Fruit fly (Drosophila melanogaster) whole organism, embryonic: ENCODE data around the gene scat.
A peak's percentile ranks its signal among the peaks of the same experiment; 100 is the strongest.

Source experiments
- Aef1 ChIP-seq: fragments of 200-800 bp; sonication (Bioruptor generic); IDR thresholded peaks from 3 replicates; pipeline ENCODE4 v1.3.6; 2022; ENCODE audit warnings: missing biosample characterization, missing genetic modification characterization
- B-H2 ChIP-seq: fragments of 200-800 bp; sonication (Bioruptor generic); optimal IDR thresholded peaks from 2 replicates; lab custom pipeline; 2018; ENCODE audit warnings: missing biosample characterization, mild to moderate bottlenecking, missing genetic modification characterization
- CG10462 ChIP-seq: fragments of 200-800 bp; sonication (Bioruptor generic); optimal IDR thresholded peaks from 2 replicates; lab custom pipeline; 2016; ENCODE audit warnings: missing biosample characterization, missing genetic modification characterization
- CG13894 ChIP-seq: fragments of 200-800 bp; sonication (Bioruptor generic); optimal IDR thresholded peaks from 3 replicates; lab custom pipeline; 2018; ENCODE audit warnings: missing biosample characterization, mild to moderate bottlenecking, missing genetic modification characterization, moderate library complexity
- CG2678 ChIP-seq: fragments of 200-800 bp; sonication (Bioruptor generic); optimal IDR thresholded peaks from 3 replicates; lab custom pipeline; 2019; ENCODE audit warnings: missing biosample characterization, mild to moderate bottlenecking, missing genetic modification characterization, moderate library complexity
- CG31224 ChIP-seq: fragments of 200-800 bp; sonication (Bioruptor generic); IDR thresholded peaks from 2 replicates; pipeline ENCODE4 v1.3.6; 2022; ENCODE audit warnings: missing biosample characterization, missing genetic modification characterization
- CG34376 ChIP-seq: fragments of 200-800 bp; sonication (Bioruptor generic); optimal IDR thresholded peaks from 2 replicates; lab custom pipeline; 2018; ENCODE audit warnings: missing biosample characterization, mild to moderate bottlenecking, missing genetic modification characterization
- CG3726 ChIP-seq: fragments of 200-800 bp; sonication (Bioruptor generic); IDR thresholded peaks from 3 replicates; pipeline ENCODE4, ENCODE4 v1.3.6; 2022; ENCODE audit warnings: missing biosample characterization, missing genetic modification characterization
- CG42726 ChIP-seq: fragments of 200-800 bp; sonication (Bioruptor generic); IDR thresholded peaks from 2 replicates; pipeline ENCODE4 v1.3.6; 2022; ENCODE audit warnings: missing biosample characterization, missing genetic modification characterization; ENCODE audit not compliant: partially characterized antibody
- CG4617 ChIP-seq: fragments of 200-800 bp; sonication (Bioruptor generic); optimal IDR thresholded peaks from 3 replicates; lab custom pipeline; 2016; ENCODE audit warnings: missing biosample characterization, missing genetic modification characterization, borderline replicate concordance
- CG6254 ChIP-seq: fragments of 200-800 bp; sonication (Bioruptor generic); optimal IDR thresholded peaks from 3 replicates; lab custom pipeline; 2017; ENCODE audit warnings: mild to moderate bottlenecking, missing biosample characterization, missing genetic modification reagents, missing genetic modification characterization
- CG6765 ChIP-seq: fragments of 200-800 bp; sonication (Bioruptor generic); optimal IDR thresholded peaks from 3 replicates; lab custom pipeline; 2017; ENCODE audit warnings: missing biosample characterization, mild to moderate bottlenecking, missing genetic modification characterization
- CG8359 ChIP-seq: fragments of 200-800 bp; sonication (Bioruptor generic); optimal IDR thresholded peaks from 2 replicates; lab custom pipeline; 2017; ENCODE audit warnings: missing biosample characterization, mild to moderate bottlenecking, missing genetic modification characterization, borderline replicate concordance
- CG9932 ChIP-seq: fragments of 200-800 bp; sonication (Bioruptor generic); IDR thresholded peaks from 2 replicates; pipeline ENCODE4 v1.3.6; 2022; ENCODE audit warnings: missing biosample characterization, missing genetic modification characterization
- CrebB ChIP-seq: fragments of 200-800 bp; sonication (Bioruptor generic); optimal IDR thresholded peaks from 3 replicates; lab custom pipeline; 2018; ENCODE audit warnings: missing biosample characterization, mild to moderate bottlenecking, missing genetic modification characterization
- D19B ChIP-seq: fragments of 200-800 bp; sonication (Bioruptor generic); optimal IDR thresholded peaks from 2 replicates; lab custom pipeline; 2017; ENCODE audit warnings: missing biosample characterization, mild to moderate bottlenecking, missing genetic modification characterization
- Dip3 ChIP-seq: fragments of 200-800 bp; sonication (Bioruptor generic); optimal IDR thresholded peaks from 3 replicates; lab custom pipeline; 2016; ENCODE audit warnings: missing biosample characterization, missing genetic modification characterization
- Dll ChIP-seq: fragments of 200-800 bp; sonication (Bioruptor generic); IDR thresholded peaks from 4 replicates; pipeline ENCODE4 v1.3.6; 2022; ENCODE audit warnings: missing biosample characterization, missing genetic modification characterization; ENCODE audit not compliant: partially characterized antibody
- E2f2 ChIP-seq: fragments of 200-800 bp; sonication (Bioruptor generic); IDR thresholded peaks from 2 replicates; pipeline ENCODE4 v1.3.6; 2022; ENCODE audit warnings: missing biosample characterization, missing genetic modification characterization
- HLH4C ChIP-seq: fragments of 200-800 bp; sonication (Bioruptor generic); IDR thresholded peaks from 3 replicates; pipeline ENCODE4 v1.3.6; 2022; ENCODE audit warnings: missing biosample characterization, missing genetic modification characterization; ENCODE audit not compliant: partially characterized antibody
- Max ChIP-seq: fragments of 200-800 bp; sonication (Bioruptor generic); optimal IDR thresholded peaks from 2 replicates; lab custom pipeline; 2016; ENCODE audit warnings: missing biosample characterization, mild to moderate bottlenecking, missing genetic modification characterization
- Meics ChIP-seq: fragments of 200-800 bp; sonication (Bioruptor generic); optimal IDR thresholded peaks from 2 replicates; lab custom pipeline; 2017; ENCODE audit warnings: missing biosample characterization, mild to moderate bottlenecking, missing genetic modification characterization
- NFAT ChIP-seq: fragments of 200-800 bp; sonication (Bioruptor generic); IDR thresholded peaks from 2 replicates; pipeline ENCODE4 v1.3.6; 2022; ENCODE audit warnings: missing biosample characterization, missing genetic modification characterization
- Opbp ChIP-seq: fragments of 200-800 bp; sonication (Bioruptor generic); IDR thresholded peaks from 3 replicates; pipeline ENCODE4 v1.3.6; 2022; ENCODE audit warnings: missing biosample characterization, missing genetic modification characterization; ENCODE audit not compliant: partially characterized antibody
- Tbp ChIP-seq: fragments of >200 bp; optimal IDR thresholded peaks from 2 replicates; lab custom pipeline; 2018; ENCODE audit warnings: missing biosample characterization, missing genetic modification characterization
- chif ChIP-seq, 2 experiments: fragments of 200-800 bp; sonication (Bioruptor generic); optimal IDR thresholded peaks; 3 replicates each; lab custom pipeline; 2016; ENCODE audit warnings: missing biosample characterization in 2 of 2, missing genetic modification characterization in 2 of 2
- cwo ChIP-seq: fragments of 200-800 bp; sonication (Bioruptor generic); optimal IDR thresholded peaks from 3 replicates; lab custom pipeline; 2017; ENCODE audit warnings: missing biosample characterization, missing genetic modification characterization, mild to moderate bottlenecking, moderate library complexity, missing genetic modification reagents
- dimm ChIP-seq: fragments of 200-800 bp; sonication (Bioruptor generic); IDR thresholded peaks from 2 replicates; pipeline ENCODE4 v1.3.6; 2022; ENCODE audit warnings: missing biosample characterization, missing genetic modification characterization
- dmrt99B ChIP-seq: fragments of 200-800 bp; sonication (Bioruptor generic); optimal IDR thresholded peaks from 2 replicates; lab custom pipeline; 2018; ENCODE audit warnings: missing biosample characterization, mild to moderate bottlenecking, missing genetic modification characterization, moderate library complexity
- eve ChIP-seq, 2 experiments: fragments of >200 bp; optimal IDR thresholded peaks; 2 replicates each; lab custom pipeline; 2017; ENCODE audit warnings: missing biosample characterization in 2 of 2, missing genetic modification characterization in 2 of 2
- gro ChIP-seq: fragments of 200-800 bp; sonication (Bioruptor generic); optimal IDR thresholded peaks from 2 replicates; lab custom pipeline; 2016; ENCODE audit warnings: missing biosample characterization, missing genetic modification characterization
- hkb ChIP-seq, 2 experiments: fragments of 200-800 bp in 1 of 2; fragments of >200 bp in 1 of 2; sonication (Bioruptor generic) in 1 of 2; IDR thresholded peaks in 1 of 2; optimal IDR thresholded peaks in 1 of 2; 2 replicates each; pipeline versions ENCODE4 v1.3.6 to Lab custom; 2017 to 2022; ENCODE audit warnings: missing biosample characterization in 1 of 2, missing genetic modification characterization in 1 of 2
- mirr ChIP-seq: fragments of 200-800 bp; sonication (Bioruptor generic); optimal IDR thresholded peaks from 3 replicates; lab custom pipeline; 2018; ENCODE audit warnings: missing biosample characterization, mild to moderate bottlenecking, missing genetic modification characterization
- p53 ChIP-seq: fragments of 200-800 bp; sonication (Bioruptor generic); optimal IDR thresholded peaks from 2 replicates; lab custom pipeline; 2016; ENCODE audit warnings: missing biosample characterization, missing genetic modification characterization
- schlank ChIP-seq: fragments of 200-800 bp; sonication (Bioruptor generic); optimal IDR thresholded peaks from 2 replicates; lab custom pipeline; 2018; ENCODE audit warnings: missing biosample characterization, mild to moderate bottlenecking, missing genetic modification characterization
- sens ChIP-seq: fragments of 200-800 bp; sonication (Bioruptor generic); peaks from one replicate; lab custom pipeline; 2016; ENCODE audit warnings: missing biosample characterization, missing genetic modification characterization
- sug ChIP-seq: fragments of 200-800 bp; optimal IDR thresholded peaks from 2 replicates; lab custom pipeline; 2019; ENCODE audit warnings: missing biosample characterization, mild to moderate bottlenecking, missing genetic modification characterization, moderate library complexity
- zen2 ChIP-seq: fragments of 200-800 bp; sonication (Bioruptor generic); IDR thresholded peaks from 3 replicates; pipeline ENCODE4 v1.3.6; 2022; ENCODE audit warnings: missing biosample characterization, missing genetic modification characterization; ENCODE audit not compliant: partially characterized antibody

Gene scat

dm6 chr2L:9388924-9389765, 42.1 kb upstream of the scat start (continued):
- TF ChIP-seq hkb (optimal IDR thresholded peaks at IDR 0.05; lab: Kevin White, UChicago) (no peak), hkb (GFP tag; IDR thresholded peaks at IDR 0.05; lab: Robert Waterston, UW) (0 out of 2 replicates have a peak, but pooled peaks have one; percentile 9), mirr (GFP tag; lab: Kevin White, UChicago) (peak; percentile 95), Opbp (GFP tag; lab: Robert Waterston, UW) (no peak), sug (tag; lab: Kevin White, UChicago) (peak; percentile 97), cwo (GFP tag; lab: Kevin White, UChicago) (peak; percentile 98), Tbp (GFP tag; lab: Kevin White, UChicago) (no peak), schlank (tag; lab: Kevin White, UChicago) (peak; percentile 19), CG3726 (GFP tag; lab: Robert Waterston, UW) (no peak), CG10462 (GFP tag; lab: Kevin White, UChicago) (no peak), Aef1 (GFP tag; lab: Robert Waterston, UW) (no peak), sens (GFP tag; lab: Kevin White, UChicago) (peak; percentile 28), CG34376 (peak; percentile 90), E2f2 (GFP tag; lab: Robert Waterston, UW) (peak; percentile 8; the same call in 1 of the 2 replicates), CG2678 (peak; percentile 10), CG13894 (tag; lab: Kevin White, UChicago) (peak; percentile 40), CG6765 (no peak), Max (GFP tag; lab: Kevin White, UChicago) (no peak), CG42726 (no peak), gro (peak; percentile 5), zen2 (GFP tag; lab: Robert Waterston, UW) (no peak), B-H2 (GFP tag; lab: Kevin White, UChicago) (no peak), NFAT (GFP tag; lab: Robert Waterston, UW) (peak; percentile 46; the same call in 1 of the 2 replicates)

- peak; percentile 94 for TF ChIP-seq CG8359 (GFP tag; lab: Kevin White, UChicago)
Observed at dm6 chr2L:9393284-9393683, 37.9 kb upstream of the scat start.

dm6 chr2L:9396396-9396795, 34.8 kb upstream of the scat start:
- TF ChIP-seq gro (no peak), CrebB (tag; lab: Kevin White, UChicago) (no peak), eve (GFP tag; optimal IDR thresholded peaks at IDR 0.05; lab: Kevin White, UChicago) (no peak), CG9932 (no peak), CG8359 (GFP tag; lab: Kevin White, UChicago) (peak; percentile 99)

dm6 chr2L:9397888-9398287, 33.3 kb upstream of the scat start, which contains the start of gene CG4438:
TSS of gene CG4438 (minus strand) at chr2L:9397988.
- TF ChIP-seq D19B (no peak), Dll (no peak), Dip3 (GFP tag; lab: Kevin White, UChicago) (no peak), CG6254 (GFP tag; lab: Kevin White, UChicago) (no peak), Meics (GFP tag; lab: Kevin White, UChicago) (no peak), p53 (GFP tag; lab: Kevin White, UChicago) (no peak), dmrt99B (tag; lab: Kevin White, UChicago) (no peak), CG31224 (no peak), chif (GFP tag; optimal IDR thresholded peaks at IDR 0.05; lab: Kevin White, UChicago) (no peak), CG42726 (no peak), CG4617 (GFP tag; lab: Kevin White, UChicago) (no peak), Tbp (GFP tag; lab: Kevin White, UChicago) (no peak), CG2678 (no peak), HLH4C (GFP tag; lab: Robert Waterston, UW) (no peak), dimm (GFP tag; lab: Robert Waterston, UW) (no peak)
